Fruit fly (Drosophila melanogaster): Measurements from ENCODE around the gene CG10738.

CG10738 gene

DNA sequence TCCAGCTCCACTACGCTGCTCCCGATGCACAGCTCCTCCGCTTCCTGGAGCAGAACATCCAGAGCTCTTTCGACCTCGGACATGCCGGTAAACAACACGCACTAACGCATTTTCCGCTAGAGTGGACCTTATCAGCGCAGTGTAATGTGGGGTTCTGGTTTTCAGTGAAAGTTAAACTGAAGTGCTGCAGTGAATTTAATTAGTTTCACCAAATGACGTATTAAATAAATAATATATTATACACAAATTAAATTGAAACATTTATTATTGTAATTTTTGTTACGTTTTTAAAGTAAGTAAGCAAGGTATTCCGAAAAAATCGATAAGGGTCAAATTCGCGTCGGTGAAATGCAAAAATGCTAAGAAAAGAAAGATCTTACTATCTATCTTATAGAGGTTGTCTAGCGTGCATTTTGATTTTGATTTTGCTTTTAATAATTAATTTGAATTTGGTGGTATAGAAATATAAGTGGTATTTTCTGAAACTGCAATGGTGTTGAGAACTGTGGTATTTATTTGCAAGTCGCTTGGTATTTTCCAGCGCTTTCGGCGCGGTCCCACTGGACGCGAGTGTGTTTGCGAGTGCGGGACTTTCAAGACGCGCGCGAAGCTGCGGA is at the start of gene CG10738, which contains the start of gene JMJD7:
Gene CG10738 (plus strand): TSS at position 594 of the 617 bp plus-strand sequence.
Gene JMJD7 (minus strand): TSS at position 107 of the 617 bp plus-strand sequence.
- TF ChIP-seq CG5204 (GFP tag; optimal IDR thresholded peaks at IDR 0.05) = peak; percentile 20
- no peak for TF ChIP-seq cic (GFP tag; optimal IDR thresholded peaks at IDR 0.05)
- no peak for TF ChIP-seq CG1620 (GFP tag; optimal IDR thresholded peaks at IDR 0.05)
- TF ChIP-seq Crg-1 (GFP tag; optimal IDR thresholded peaks at IDR 0.05) = no peak
- peak; percentile 8 for TF ChIP-seq pad (GFP tag; optimal IDR thresholded peaks at IDR 0.05)
- peak; percentile 26 for TF ChIP-seq Clk (GFP tag; optimal IDR thresholded peaks at IDR 0.05)
- no peak for TF ChIP-seq Hr96 (GFP tag; optimal IDR thresholded peaks at IDR 0.05)
- peak; percentile 70 for TF ChIP-seq CG7101 (tag; optimal IDR thresholded peaks at IDR 0.05)
- TF ChIP-seq CG7045 (GFP tag; optimal IDR thresholded peaks at IDR 0.05) = peak; percentile 76
- TF ChIP-seq tj (GFP tag; optimal IDR thresholded peaks at IDR 0.05) = no peak
- peak; percentile 78 for TF ChIP-seq bab1 (GFP tag; optimal IDR thresholded peaks at IDR 0.05)
- TF ChIP-seq CG33017 (tag; optimal IDR thresholded peaks at IDR 0.05) = no peak
- peak; percentile 62 for TF ChIP-seq CG14711 (tag; optimal IDR thresholded peaks at IDR 0.05)
- no peak for TF ChIP-seq kay (GFP tag; ENCODE audit: borderline replicate concordance)
- peak; percentile 71 for TF ChIP-seq CG12768 (GFP tag; optimal IDR thresholded peaks at IDR 0.05)
- no peak for TF ChIP-seq ovo (GFP tag; optimal IDR thresholded peaks at IDR 0.05)
- no peak for TF ChIP-seq CG11617 (GFP tag; optimal IDR thresholded peaks at IDR 0.05)

DNA sequence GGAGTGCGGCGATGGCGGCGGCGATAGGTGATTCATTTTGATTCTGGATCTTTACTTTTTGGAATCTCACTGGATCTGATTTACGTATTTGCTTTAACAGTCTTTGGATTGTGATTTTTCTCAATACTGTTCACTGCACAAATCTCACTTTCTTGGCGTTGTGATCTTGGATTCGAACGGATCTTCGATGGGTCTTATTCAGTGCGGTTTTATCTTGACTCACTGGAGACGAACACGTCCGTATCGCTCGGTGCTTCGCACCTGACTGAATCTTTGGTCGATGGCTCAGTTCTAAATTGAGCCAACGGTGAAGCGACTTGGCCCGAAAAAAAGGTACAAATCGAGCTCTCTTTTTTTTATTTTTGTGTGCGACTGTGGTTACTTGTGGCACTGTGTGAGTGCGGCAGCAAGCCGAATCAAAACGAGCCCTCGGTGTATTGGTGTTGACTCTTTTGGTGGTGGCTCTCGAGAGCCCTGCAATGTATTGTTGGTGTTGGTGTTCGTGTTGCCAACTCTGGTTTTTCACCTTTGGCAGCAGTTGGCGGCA is 49.6 kb upstream of the CG10738 start, which contains the start of gene sens:
Gene sens (minus strand): TSS at position 254 of the 547 bp plus-strand sequence.
- TF ChIP-seq kay (GFP tag; ENCODE audit: borderline replicate concordance) = no peak
- TF ChIP-seq CG7101 (tag; optimal IDR thresholded peaks at IDR 0.05) = no peak
- TF ChIP-seq Hr96 (GFP tag; optimal IDR thresholded peaks at IDR 0.05) = no peak
- no peak for TF ChIP-seq pad (GFP tag; optimal IDR thresholded peaks at IDR 0.05)
- TF ChIP-seq CG14711 (tag; optimal IDR thresholded peaks at IDR 0.05) = no peak
- no peak for TF ChIP-seq toe (GFP tag; optimal IDR thresholded peaks at IDR 0.05)
- TF ChIP-seq Clk (GFP tag; optimal IDR thresholded peaks at IDR 0.05) = no peak
- TF ChIP-seq CG12768 (GFP tag; optimal IDR thresholded peaks at IDR 0.05) = no peak
- TF ChIP-seq CG7045 (GFP tag; optimal IDR thresholded peaks at IDR 0.05) = no peak
- TF ChIP-seq tj (GFP tag; optimal IDR thresholded peaks at IDR 0.05) = no peak
- no peak for TF ChIP-seq CG1620 (GFP tag; optimal IDR thresholded peaks at IDR 0.05)
- no peak for TF ChIP-seq CG11617 (GFP tag; optimal IDR thresholded peaks at IDR 0.05)
- no peak for TF ChIP-seq CG5204 (GFP tag; optimal IDR thresholded peaks at IDR 0.05)
- TF ChIP-seq Mnt (GFP tag; optimal IDR thresholded peaks at IDR 0.05) = no peak
- no peak for TF ChIP-seq Crg-1 (GFP tag; optimal IDR thresholded peaks at IDR 0.05)

DNA sequence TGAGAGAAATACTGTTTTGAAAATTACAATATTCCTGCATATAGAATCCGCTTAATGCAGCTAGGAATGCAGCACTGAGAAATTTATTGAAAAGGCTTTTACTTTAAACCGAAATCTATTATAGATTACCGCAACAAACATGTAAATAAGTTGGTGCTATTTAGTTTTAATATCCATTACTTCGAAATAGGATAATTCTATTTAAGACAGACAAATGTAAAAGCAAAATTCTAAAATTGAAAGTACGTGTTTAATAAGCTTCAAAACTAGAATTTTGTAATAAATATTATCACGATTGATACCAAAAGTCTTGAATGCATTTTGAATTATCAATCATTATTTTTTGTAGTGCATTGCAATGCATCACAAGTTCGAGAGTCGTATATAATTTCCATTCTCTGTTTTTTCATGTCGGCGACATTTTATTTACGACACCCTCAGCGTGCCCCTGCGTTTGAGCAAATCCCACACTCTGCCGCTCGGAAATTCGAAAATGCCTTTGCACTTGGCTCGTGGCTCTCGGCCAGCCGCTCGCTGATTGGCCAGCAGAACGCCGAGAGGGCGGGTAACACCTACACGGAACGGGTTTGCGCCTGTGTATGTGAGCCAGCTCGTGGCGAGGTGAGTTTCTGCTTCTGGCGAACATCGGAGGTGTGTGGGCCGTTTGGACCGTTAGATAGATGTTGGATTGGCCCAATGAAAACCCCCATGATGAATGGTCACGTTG is 47.3 kb upstream of the CG10738 start:
- TF ChIP-seq pad (GFP tag; optimal IDR thresholded peaks at IDR 0.05) (no peak), Crg-1 (GFP tag; optimal IDR thresholded peaks at IDR 0.05) (no peak), CG7045 (GFP tag; optimal IDR thresholded peaks at IDR 0.05) (no peak), CG14711 (tag; optimal IDR thresholded peaks at IDR 0.05) (no peak), CG5204 (GFP tag; optimal IDR thresholded peaks at IDR 0.05) (no peak), Hr96 (GFP tag; optimal IDR thresholded peaks at IDR 0.05) (no peak), CG11617 (GFP tag; optimal IDR thresholded peaks at IDR 0.05) (no peak), CG33017 (tag; optimal IDR thresholded peaks at IDR 0.05) (no peak), CG7101 (tag; optimal IDR thresholded peaks at IDR 0.05) (no peak)

DNA sequence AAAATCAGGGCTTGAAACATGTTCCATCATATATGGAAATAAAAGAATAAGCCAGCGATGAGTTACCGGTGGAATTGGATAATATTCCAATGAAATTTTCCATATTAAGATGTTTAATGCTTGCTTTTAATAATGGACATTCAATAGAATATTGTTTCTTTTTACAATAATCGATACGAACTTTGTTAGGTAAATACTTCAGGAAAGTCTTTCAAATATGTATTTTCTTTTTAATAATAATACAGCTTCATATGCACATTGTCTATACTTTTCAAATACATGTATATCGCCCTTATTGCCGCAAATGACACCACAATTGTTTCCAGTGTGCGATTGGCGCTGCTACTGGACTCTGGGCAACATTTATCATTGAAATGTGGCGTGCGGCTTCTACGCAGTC is 43.7 kb upstream of the CG10738 start:
- TF ChIP-seq toe (GFP tag; optimal IDR thresholded peaks at IDR 0.05) (no peak), CG7045 (GFP tag; optimal IDR thresholded peaks at IDR 0.05) (no peak), CG5204 (GFP tag; optimal IDR thresholded peaks at IDR 0.05) (no peak), pad (GFP tag; optimal IDR thresholded peaks at IDR 0.05) (no peak), cic (GFP tag; optimal IDR thresholded peaks at IDR 0.05) (no peak), Hr96 (GFP tag; optimal IDR thresholded peaks at IDR 0.05) (no peak)

DNA sequence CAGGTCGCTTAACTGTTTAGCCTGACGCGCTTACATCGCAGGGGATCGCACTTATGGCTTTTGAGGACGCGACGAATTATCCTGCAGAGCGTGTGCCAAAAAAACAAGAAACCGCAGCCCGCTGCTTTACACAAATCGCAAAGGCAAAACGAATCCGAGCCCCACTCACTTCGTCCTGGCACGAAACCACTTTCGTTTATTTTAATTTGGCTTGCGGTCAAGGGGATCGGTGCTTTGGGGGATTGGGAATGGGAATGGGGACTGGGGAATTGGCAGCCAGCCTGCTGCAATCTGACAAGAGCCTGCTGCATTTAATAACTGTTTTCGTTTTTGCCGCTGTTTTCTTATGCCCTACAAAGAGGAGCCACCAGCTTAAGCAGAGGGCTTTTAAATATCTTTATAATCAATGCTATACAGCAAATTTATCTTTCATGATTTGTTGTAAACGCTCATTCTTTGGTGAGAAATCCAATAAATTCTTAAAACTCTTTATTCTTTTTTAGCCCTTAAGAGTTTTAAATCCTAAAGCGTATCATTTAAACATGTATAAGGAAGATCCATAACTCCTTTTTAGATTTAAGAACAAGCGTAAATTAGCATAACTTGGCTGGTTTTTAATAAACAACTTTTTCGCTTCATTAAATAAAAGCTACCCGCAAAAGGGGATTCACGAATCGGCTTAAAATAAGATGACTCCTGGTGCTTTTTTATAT is 40.6 kb upstream of the CG10738 start:
- TF ChIP-seq CG5204 (GFP tag; optimal IDR thresholded peaks at IDR 0.05) = no peak
- TF ChIP-seq kay (GFP tag; ENCODE audit: borderline replicate concordance) = peak; percentile 23

DNA sequence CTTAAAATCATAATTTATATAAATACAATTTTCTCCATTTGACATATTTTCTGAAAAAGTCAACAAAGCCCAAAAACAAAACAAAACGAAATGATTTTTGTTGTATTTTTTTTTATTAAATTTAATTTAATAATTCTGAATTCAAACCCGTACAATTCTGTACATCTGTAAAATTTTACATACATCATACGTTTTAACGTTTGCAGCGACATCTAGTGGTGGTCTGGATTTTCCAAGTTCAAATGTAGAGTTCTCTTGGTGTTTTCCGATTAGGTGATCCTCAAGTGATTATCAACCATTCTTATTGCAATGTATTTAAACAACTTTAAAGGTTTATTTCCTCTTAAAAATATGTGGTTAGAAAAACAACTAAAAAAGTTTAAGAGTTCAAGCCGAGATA is 39.6 kb upstream of the CG10738 start:
- TF ChIP-seq CG11617 (GFP tag; optimal IDR thresholded peaks at IDR 0.05) (no peak), CG7045 (GFP tag; optimal IDR thresholded peaks at IDR 0.05) (no peak), Hr96 (GFP tag; optimal IDR thresholded peaks at IDR 0.05) (no peak), ovo (GFP tag; optimal IDR thresholded peaks at IDR 0.05) (no peak), Mnt (GFP tag; optimal IDR thresholded peaks at IDR 0.05) (no peak), tj (GFP tag; optimal IDR thresholded peaks at IDR 0.05) (no peak), CG14711 (tag; optimal IDR thresholded peaks at IDR 0.05) (no peak), Crg-1 (GFP tag; optimal IDR thresholded peaks at IDR 0.05) (no peak), toe (GFP tag; optimal IDR thresholded peaks at IDR 0.05) (no peak), Clk (GFP tag; optimal IDR thresholded peaks at IDR 0.05) (no peak), CG12768 (GFP tag; optimal IDR thresholded peaks at IDR 0.05) (no peak), pad (GFP tag; optimal IDR thresholded peaks at IDR 0.05) (no peak), kay (GFP tag; ENCODE audit: borderline replicate concordance) (no peak), CG5204 (GFP tag; optimal IDR thresholded peaks at IDR 0.05) (no peak), CG33017 (tag; optimal IDR thresholded peaks at IDR 0.05) (no peak), cic (GFP tag; optimal IDR thresholded peaks at IDR 0.05) (no peak), cnc (optimal IDR thresholded peaks at IDR 0.05) (no peak), CG1620 (GFP tag; optimal IDR thresholded peaks at IDR 0.05) (no peak), bab1 (GFP tag; optimal IDR thresholded peaks at IDR 0.05) (no peak)

Measured in whole organism, adult.